Worm (Caenorhabditis elegans) whole organism, L3 larva: ENCODE results near the gene C33A12.3.

Experiments used
- R02D3.7 ChIP-seq: fragments of 150-350 bp; optimal IDR thresholded peaks from 2 replicates; lab custom pipeline; 2014; ENCODE audit warnings: missing biosample characterization, missing genetic modification characterization
- ZK546.5 ChIP-seq: sonication (generic microtip); optimal IDR thresholded peaks from 2 replicates; lab custom pipeline; 2017; ENCODE audit warnings: missing biosample characterization, missing genetic modification characterization
- aly-2 ChIP-seq: fragments of 150-350 bp; optimal IDR thresholded peaks from 2 replicates; lab custom pipeline; 2014; ENCODE audit warnings: missing biosample characterization, missing genetic modification characterization
- daf-12 ChIP-seq: fragments of 150-350 bp; optimal IDR thresholded peaks from 2 replicates; lab custom pipeline; 2014; ENCODE audit warnings: missing biosample characterization, missing genetic modification reagents, missing genetic modification characterization
- elt-1 ChIP-seq: fragments of 150-350 bp; optimal IDR thresholded peaks from 2 replicates; lab custom pipeline; 2014; ENCODE audit warnings: missing biosample characterization, missing genetic modification characterization
- lin-15B ChIP-seq: fragments of 150-350 bp; optimal IDR thresholded peaks from 2 replicates; lab custom pipeline; 2014; ENCODE audit warnings: missing biosample characterization, missing genetic modification characterization
- mdl-1 ChIP-seq: fragments of 150-350 bp; optimal IDR thresholded peaks from 2 replicates; lab custom pipeline; 2014; ENCODE audit warnings: missing biosample characterization, missing genetic modification characterization
- nhr-237 ChIP-seq: fragments of 150-350 bp; optimal IDR thresholded peaks from 2 replicates; lab custom pipeline; 2014; ENCODE audit warnings: missing biosample characterization, missing genetic modification characterization
- nhr-77 ChIP-seq: fragments of 150-350 bp; optimal IDR thresholded peaks from 2 replicates; lab custom pipeline; 2014; ENCODE audit warnings: missing biosample characterization, missing genetic modification characterization
- pqm-1 ChIP-seq: fragments of 150-350 bp; optimal IDR thresholded peaks from 2 replicates; lab custom pipeline; 2017; ENCODE audit warnings: missing biosample characterization, missing genetic modification characterization, inconsistent platforms
- snpc-4 ChIP-seq: fragments of 150-350 bp; optimal IDR thresholded peaks from 2 replicates; lab custom pipeline; 2014; ENCODE audit warnings: missing biosample characterization, missing genetic modification characterization
- ztf-11 ChIP-seq: fragments of 150-350 bp; optimal IDR thresholded peaks from 2 replicates; lab custom pipeline; 2014; ENCODE audit warnings: missing biosample characterization, missing genetic modification characterization

DNA sequence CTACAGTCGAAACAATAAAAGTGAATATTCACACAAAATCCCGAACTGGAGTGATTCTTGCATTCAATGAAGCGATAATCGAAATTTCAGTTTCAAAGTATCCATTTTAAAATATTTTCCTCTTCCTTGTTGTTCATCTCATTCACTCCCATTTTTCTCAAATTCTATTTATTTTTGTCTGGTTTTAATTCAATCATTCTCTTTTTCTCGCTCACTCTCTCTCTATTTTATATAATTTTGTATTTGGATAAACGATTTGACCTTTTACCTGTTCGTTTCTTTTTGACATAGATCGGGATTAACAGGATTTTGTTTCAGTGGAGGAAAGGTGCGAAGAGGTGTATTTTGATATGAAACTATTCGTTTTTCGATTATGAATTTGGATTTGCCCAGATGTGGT lies 33.2 kb upstream of the C33A12.3 start, which contains the start of gene T05A1.5:
- TF ChIP-seq nhr-77 (tag; lab: Kevin White, UChicago) (no peak), daf-12 (tag; lab: Kevin White, UChicago) (no peak), ztf-11 (no peak), aly-2 (tag; lab: Kevin White, UChicago) (no peak), snpc-4 (no peak), ZK546.5 (tag; lab: Kevin White, UChicago) (no peak), elt-1 (tag; lab: Kevin White, UChicago) (no peak), R02D3.7 (tag; lab: Kevin White, UChicago) (no peak), nhr-237 (no peak), mdl-1 (tag; lab: Kevin White, UChicago) (no peak), lin-15B (no peak), pqm-1 (tag; lab: Kevin White, UChicago) (no peak)
